Worm (Caenorhabditis elegans) whole organism, L4 larva: ENCODE data around the gene hhat-2.

Source experiments
- F10B5.3 ChIP-seq: sonication (generic microtip); optimal IDR thresholded peaks from 2 replicates; lab custom pipeline; 2016; ENCODE audit warnings: mild to moderate bottlenecking, missing genetic modification characterization, missing compliant biosample characterization
- F26F4.8 ChIP-seq: fragments of 200-800 bp; sonication (Bioruptor generic); conservative IDR thresholded peaks from 2 replicates; pipeline ENCODE4 v1.3.6; 2022; ENCODE audit warnings: missing genetic modification characterization, missing compliant biosample characterization
- F37D6.2 ChIP-seq: sonication (generic microtip); optimal IDR thresholded peaks from 2 replicates; lab custom pipeline; 2016; ENCODE audit warnings: mild to moderate bottlenecking, missing genetic modification characterization, missing compliant biosample characterization
- F49E8.2 ChIP-seq: sonication (generic microtip); optimal IDR thresholded peaks from 2 replicates; lab custom pipeline; 2016; ENCODE audit warnings: missing compliant biosample characterization, mild to moderate bottlenecking, missing genetic modification characterization, borderline replicate concordance
- T26A8.4 ChIP-seq: fragments of 200-800 bp; sonication (Bioruptor generic); IDR thresholded peaks from 2 replicates; pipeline ENCODE4 v1.3.6; 2022; ENCODE audit warnings: missing genetic modification characterization, missing compliant biosample characterization
- Y48G9A.11 ChIP-seq: fragments of 200-800 bp; sonication (Bioruptor generic); IDR thresholded peaks from 2 replicates; pipeline ENCODE4 v1.3.6; 2022; ENCODE audit warnings: missing genetic modification reagents, missing genetic modification characterization, missing compliant biosample characterization
- Y75B8A.6 ChIP-seq: fragments of 200-800 bp; sonication (Bioruptor generic); IDR thresholded peaks from 2 replicates; pipeline ENCODE4 v1.3.6; 2022; ENCODE audit warnings: missing genetic modification reagents, missing genetic modification characterization, missing compliant biosample characterization
- aha-1 ChIP-seq: fragments of 150-350 bp; peaks from one replicate; lab custom pipeline; 2014; ENCODE audit warnings: missing biosample characterization, missing genetic modification characterization
- ama-1 ChIP-seq: fragments of 150-350 bp; optimal IDR thresholded peaks from 2 replicates; lab custom pipeline; 2014; ENCODE audit warnings: inconsistent platforms, mixed read lengths
- attf-4 ChIP-seq: sonication (generic microtip); optimal IDR thresholded peaks from 3 replicates; lab custom pipeline; 2017; ENCODE audit warnings: missing biosample characterization, missing genetic modification characterization
- ceh-62 ChIP-seq: sonication (generic microtip); optimal IDR thresholded peaks from 2 replicates; lab custom pipeline; 2017; ENCODE audit warnings: missing biosample characterization, missing genetic modification characterization
- daf-19 ChIP-seq: fragments of 200-800 bp; sonication (Bioruptor generic); conservative IDR thresholded peaks from 2 replicates; pipeline ENCODE4 v1.3.6; 2022; ENCODE audit warnings: missing genetic modification characterization, missing compliant biosample characterization
- dmd-6 ChIP-seq: fragments of 200-800 bp; sonication (Bioruptor generic); IDR thresholded peaks from 2 replicates; pipeline ENCODE4 v1.3.6; 2022; ENCODE audit warnings: missing genetic modification reagents, missing genetic modification characterization, missing compliant biosample characterization
- dmd-9 ChIP-seq: fragments of 200-800 bp; sonication (Bioruptor generic); IDR thresholded peaks from 2 replicates; pipeline ENCODE4 v1.3.6; 2022; ENCODE audit warnings: missing genetic modification reagents, missing genetic modification characterization, missing compliant biosample characterization
- dve-1 ChIP-seq: sonication (generic microtip); optimal IDR thresholded peaks from 2 replicates; lab custom pipeline; 2017; ENCODE audit warnings: antibody characterized with exemption, mild to moderate bottlenecking, missing genetic modification characterization, missing compliant biosample characterization; ENCODE audit not compliant: insufficient read depth
- egl-27 ChIP-seq: sonication (generic microtip); optimal IDR thresholded peaks from 3 replicates; lab custom pipeline; 2017; ENCODE audit warnings: missing biosample characterization, missing genetic modification reagents, missing genetic modification characterization
- fos-1 ChIP-seq: fragments of 150-350 bp; optimal IDR thresholded peaks from 2 replicates; lab custom pipeline; 2014; ENCODE audit warnings: missing biosample characterization, missing genetic modification characterization
- gei-8 ChIP-seq: fragments of 200-800 bp; sonication (Bioruptor generic); optimal IDR thresholded peaks from 2 replicates; lab custom pipeline; 2018; ENCODE audit warnings: mild to moderate bottlenecking, missing genetic modification characterization, missing compliant biosample characterization
- hlh-11 ChIP-seq: fragments of 200-800 bp; sonication (Bioruptor generic); optimal IDR thresholded peaks from 2 replicates; lab custom pipeline; 2018; ENCODE audit warnings: mild to moderate bottlenecking, missing genetic modification characterization, missing compliant biosample characterization
- hlh-30 ChIP-seq: sonication (generic microtip); optimal IDR thresholded peaks from 2 replicates; lab custom pipeline; 2017; ENCODE audit warnings: antibody characterized with exemption, mild to moderate bottlenecking, missing genetic modification characterization, missing compliant biosample characterization; ENCODE audit not compliant: insufficient read depth
- jun-1 ChIP-seq: fragments of 150-350 bp; optimal IDR thresholded peaks from 2 replicates; lab custom pipeline; 2014; ENCODE audit warnings: missing biosample characterization, missing genetic modification reagents, missing genetic modification characterization
- lim-7 ChIP-seq: fragments of 200-800 bp; sonication (Bioruptor generic); IDR thresholded peaks from 2 replicates; pipeline ENCODE4 v1.3.6; 2022; ENCODE audit warnings: missing genetic modification characterization, missing compliant biosample characterization
- lin-1 ChIP-seq: fragments of 200-800 bp; sonication (Bioruptor generic); IDR thresholded peaks from 2 replicates; pipeline ENCODE4 v1.3.6; 2022; ENCODE audit warnings: missing genetic modification reagents, missing genetic modification characterization, missing compliant biosample characterization
- lin-38 ChIP-seq: fragments of 200-800 bp; sonication (Bioruptor generic); IDR thresholded peaks from 2 replicates; pipeline ENCODE4 v1.3.6; 2022; ENCODE audit warnings: missing genetic modification reagents, missing genetic modification characterization, missing compliant biosample characterization
- lsy-2 ChIP-seq, 2 experiments: fragments of 150-350 bp in 1 of 2; sonication (generic microtip) in 1 of 2; optimal IDR thresholded peaks; 2 replicates each; lab custom pipeline; 2014 to 2017; ENCODE audit warnings: missing biosample characterization in 2 of 2, missing genetic modification characterization in 2 of 2
- madf-9 ChIP-seq: fragments of 200-800 bp; sonication (Bioruptor generic); conservative IDR thresholded peaks from 2 replicates; pipeline ENCODE4 v1.3.6; 2022; ENCODE audit warnings: missing genetic modification reagents, missing genetic modification characterization, missing compliant biosample characterization
- mdt-29 ChIP-seq: fragments of 200-800 bp; sonication (Bioruptor generic); IDR thresholded peaks from 2 replicates; pipeline ENCODE4 v1.3.6; 2022; ENCODE audit warnings: missing genetic modification reagents, missing genetic modification characterization, missing compliant biosample characterization
- mep-1 ChIP-seq: fragments of 150-350 bp; sonication (generic microtip); optimal IDR thresholded peaks from 3 replicates; lab custom pipeline; 2014; ENCODE audit warnings: missing biosample characterization, missing genetic modification characterization
- mes-2 ChIP-seq: sonication (generic microtip); optimal IDR thresholded peaks from 2 replicates; lab custom pipeline; 2016; ENCODE audit warnings: missing genotype, mild to moderate bottlenecking, missing genetic modification characterization, missing compliant biosample characterization; ENCODE audit not compliant: poor library complexity, severe bottlenecking
- nhr-11 ChIP-seq: fragments of 150-350 bp; optimal IDR thresholded peaks from 2 replicates; lab custom pipeline; 2014; ENCODE audit warnings: missing biosample characterization, missing genetic modification characterization
- nhr-111 ChIP-seq: fragments of 200-800 bp; sonication (Bioruptor generic); optimal IDR thresholded peaks from 2 replicates; lab custom pipeline; 2018; ENCODE audit warnings: mild to moderate bottlenecking, missing genetic modification characterization, missing compliant biosample characterization
- nhr-42 ChIP-seq: fragments of 200-800 bp; sonication (Bioruptor generic); IDR thresholded peaks from 2 replicates; pipeline ENCODE4 v1.3.6; 2022; ENCODE audit warnings: missing genetic modification characterization, missing compliant biosample characterization
- nhr-6 ChIP-seq: fragments of 150-350 bp; optimal IDR thresholded peaks from 2 replicates; lab custom pipeline; 2014; ENCODE audit warnings: missing biosample characterization, missing genetic modification characterization
- nhr-77 ChIP-seq: fragments of 150-350 bp; optimal IDR thresholded peaks from 2 replicates; lab custom pipeline; 2014; ENCODE audit warnings: missing biosample characterization, missing genetic modification characterization
- pqm-1 ChIP-seq: sonication (generic microtip); optimal IDR thresholded peaks from 2 replicates; lab custom pipeline; 2017; ENCODE audit warnings: missing biosample characterization, missing genetic modification characterization
- snpc-4 ChIP-seq: fragments of 150-350 bp; optimal IDR thresholded peaks from 2 replicates; lab custom pipeline; 2014; ENCODE audit warnings: missing biosample characterization, missing genetic modification characterization
- spr-3 ChIP-seq: fragments of 200-800 bp; sonication (Bioruptor generic); optimal IDR thresholded peaks from 2 replicates; lab custom pipeline; 2018; ENCODE audit warnings: mild to moderate bottlenecking, missing genetic modification characterization, missing compliant biosample characterization
- tra-1 ChIP-seq: fragments of 200-800 bp; sonication (Bioruptor generic); IDR thresholded peaks from 2 replicates; pipeline ENCODE4 v1.3.6; 2022; ENCODE audit warnings: missing genetic modification reagents, missing genetic modification characterization, missing compliant biosample characterization
- unc-62 ChIP-seq, 3 experiments: fragments of 150-350 bp in 1 of 3; sonication (generic microtip); optimal IDR thresholded peaks in 2 of 3; peaks in 1 of 3; 1 replicate in 1 of 3; 2 replicates in 2 of 3; lab custom pipeline; 2014 to 2017; ENCODE audit warnings: missing biosample characterization in 3 of 3, missing genetic modification characterization in 3 of 3, missing genetic modification reagents in 3 of 3, missing genotype in 1 of 3
- vab-7 ChIP-seq: fragments of 200-800 bp; sonication (Bioruptor generic); IDR thresholded peaks from 2 replicates; pipeline ENCODE4 v1.3.6; 2022; ENCODE audit warnings: missing genetic modification reagents, missing genetic modification characterization, missing compliant biosample characterization
- zfp-2 ChIP-seq: sonication (generic microtip); optimal IDR thresholded peaks from 2 replicates; lab custom pipeline; 2016; ENCODE audit warnings: mild to moderate bottlenecking, missing genetic modification characterization, missing compliant biosample characterization
- zfp-3 ChIP-seq: fragments of 200-800 bp; sonication (Bioruptor generic); conservative IDR thresholded peaks from 2 replicates; pipeline ENCODE4 v1.3.6; 2022; ENCODE audit warnings: missing genetic modification reagents, missing genetic modification characterization, missing compliant biosample characterization
- ztf-7 ChIP-seq: fragments of 150-350 bp; optimal IDR thresholded peaks from 2 replicates; lab custom pipeline; 2014; ENCODE audit warnings: missing biosample characterization, missing genetic modification characterization

hhat-2 gene

ce11 chrIV:14795918-14796488, 32.9 kb downstream of the hhat-2 start, which contains the start of gene coq-3:
Gene coq-3 (minus strand): TSS chrIV:14796324.
- TF ChIP-seq ztf-7 (tag; lab: Kevin White, UChicago): no peak
- TF ChIP-seq nhr-6 (tag; lab: Kevin White, UChicago): no peak
- TF ChIP-seq unc-62 (GFP tag; optimal IDR thresholded peaks at IDR 0.05 in 1 of 2; lab: Kevin White, UChicago): no peak
- TF ChIP-seq unc-62 (tag; optimal IDR thresholded peaks at IDR 0.05; lab: Kevin White, UChicago): no peak
- no peak for TF ChIP-seq nhr-42
- TF ChIP-seq fos-1 (tag; lab: Kevin White, UChicago): no peak
- TF ChIP-seq tra-1: no peak
- no peak for TF ChIP-seq F26F4.8 (GFP tag; lab: Robert Waterston, UW)
- TF ChIP-seq lin-1 (GFP tag; lab: Robert Waterston, UW): no peak
- no peak for TF ChIP-seq F10B5.3 (tag; lab: Kevin White, UChicago)
- no peak for TF ChIP-seq hlh-30 (tag; lab: Kevin White, UChicago)
- peak; percentile 13 for TF ChIP-seq dve-1
- TF ChIP-seq lsy-2 (tag; optimal IDR thresholded peaks at IDR 0.05; lab: Kevin White, UChicago): peak in 1 of 2 experiments; percentile 12
- TF ChIP-seq nhr-11 (tag; lab: Kevin White, UChicago): no peak
- no peak for TF ChIP-seq dmd-9 (GFP tag; lab: Robert Waterston, UW)
- no peak for TF ChIP-seq gei-8 (GFP tag; lab: Kevin White, UChicago)
- TF ChIP-seq F49E8.2 (tag; lab: Kevin White, UChicago): no peak
- no peak for TF ChIP-seq Y75B8A.6
- TF ChIP-seq madf-9: no peak
- peak; percentile 28 for TF ChIP-seq mes-2 (tag; lab: Kevin White, UChicago)
- no peak for TF ChIP-seq mdt-29 (GFP tag; lab: Robert Waterston, UW)
- no peak for TF ChIP-seq zfp-2 (tag; lab: Kevin White, UChicago)
- TF ChIP-seq zfp-3 (GFP tag; lab: Robert Waterston, UW): 0 out of 2 replicates have a peak, but pooled peaks have one; percentile 12
- no peak for TF ChIP-seq nhr-111
- TF ChIP-seq F37D6.2: no peak
- TF ChIP-seq nhr-77 (tag; lab: Kevin White, UChicago): no peak
- TF ChIP-seq T26A8.4 (GFP tag; lab: Robert Waterston, UW): 0 out of 2 replicates have a peak, but pooled peaks have one; percentile 22
- TF ChIP-seq dmd-6 (GFP tag; lab: Robert Waterston, UW): no peak
- TF ChIP-seq ama-1 (lab: Kevin White, UChicago): peak; percentile 29
- TF ChIP-seq attf-4 (tag; lab: Kevin White, UChicago): no peak
- TF ChIP-seq spr-3: no peak
- TF ChIP-seq snpc-4: no peak
- no peak for TF ChIP-seq mep-1
- no peak for TF ChIP-seq ceh-62 (tag; lab: Kevin White, UChicago)
- no peak for TF ChIP-seq Y48G9A.11 (GFP tag; lab: Robert Waterston, UW)
- TF ChIP-seq egl-27 (tag; lab: Kevin White, UChicago): no peak
- no peak for TF ChIP-seq vab-7
- TF ChIP-seq hlh-11 (tag; lab: Kevin White, UChicago): no peak
- TF ChIP-seq pqm-1: no peak
- 0 out of 2 replicates have a peak, but pooled peaks have one; percentile 25 for TF ChIP-seq lim-7 (GFP tag; lab: Robert Waterston, UW)
- peak; percentile 85 for TF ChIP-seq aha-1 (tag; lab: Kevin White, UChicago)
- TF ChIP-seq lin-38: peak; percentile 23; the same call in 1 of the 2 replicates
- TF ChIP-seq daf-19 (GFP tag; lab: Robert Waterston, UW): no peak
- no peak for TF ChIP-seq jun-1 (tag; lab: Kevin White, UChicago)
